Worm (Caenorhabditis elegans) whole organism, L4 larva: ENCODE data around the gene ZK688.11.

ENCODE experiments used
- D1046.2 ChIP-seq: fragments of 200-800 bp; sonication (Bioruptor generic); IDR thresholded peaks from 2 replicates; pipeline ENCODE4 v1.3.6; 2022; ENCODE audit warnings: missing genetic modification characterization, missing compliant biosample characterization
- F10B5.3 ChIP-seq: sonication (generic microtip); optimal IDR thresholded peaks from 2 replicates; lab custom pipeline; 2016; ENCODE audit warnings: mild to moderate bottlenecking, missing genetic modification characterization, missing compliant biosample characterization
- F37D6.2 ChIP-seq: sonication (generic microtip); optimal IDR thresholded peaks from 2 replicates; lab custom pipeline; 2016; ENCODE audit warnings: mild to moderate bottlenecking, missing genetic modification characterization, missing compliant biosample characterization
- T20F7.1 ChIP-seq: fragments of 200-800 bp; sonication (Bioruptor generic); optimal IDR thresholded peaks from 2 replicates; lab custom pipeline; 2018; ENCODE audit warnings: mild to moderate bottlenecking, missing genetic modification characterization, missing compliant biosample characterization
- Y48G9A.11 ChIP-seq: fragments of 200-800 bp; sonication (Bioruptor generic); IDR thresholded peaks from 2 replicates; pipeline ENCODE4 v1.3.6; 2022; ENCODE audit warnings: missing genetic modification reagents, missing genetic modification characterization, missing compliant biosample characterization
- Y5F2A.4 ChIP-seq: fragments of 200-800 bp; sonication (Bioruptor generic); optimal IDR thresholded peaks from 2 replicates; lab custom pipeline; 2018; ENCODE audit warnings: mild to moderate bottlenecking, missing genetic modification characterization, missing compliant biosample characterization
- aha-1 ChIP-seq: fragments of 150-350 bp; peaks from one replicate; lab custom pipeline; 2014; ENCODE audit warnings: missing biosample characterization, missing genetic modification characterization
- aly-2 ChIP-seq: sonication (generic microtip); optimal IDR thresholded peaks from 2 replicates; lab custom pipeline; 2018; ENCODE audit warnings: missing biosample characterization, missing genetic modification characterization
- ama-1 ChIP-seq: fragments of 150-350 bp; optimal IDR thresholded peaks from 2 replicates; lab custom pipeline; 2014; ENCODE audit warnings: inconsistent platforms, mixed read lengths
- attf-4 ChIP-seq: sonication (generic microtip); optimal IDR thresholded peaks from 3 replicates; lab custom pipeline; 2017; ENCODE audit warnings: missing biosample characterization, missing genetic modification characterization
- ceh-20 ChIP-seq: fragments of 200-800 bp; sonication (Bioruptor generic); IDR thresholded peaks from 2 replicates; pipeline ENCODE4 v1.3.6; 2022; ENCODE audit warnings: missing genetic modification reagents, missing genetic modification characterization, missing compliant biosample characterization
- ceh-28 ChIP-seq: fragments of 150-350 bp; optimal IDR thresholded peaks from 2 replicates; lab custom pipeline; 2014; ENCODE audit warnings: missing biosample characterization, missing genetic modification reagents, missing genetic modification characterization
- ceh-32 ChIP-seq: sonication (generic microtip); optimal IDR thresholded peaks from 2 replicates; lab custom pipeline; 2016; ENCODE audit warnings: mild to moderate bottlenecking, missing genetic modification characterization, missing compliant biosample characterization; ENCODE audit not compliant: poor library complexity
- ceh-44 ChIP-seq: fragments of 200-800 bp; sonication (Bioruptor generic); IDR thresholded peaks from 2 replicates; pipeline ENCODE4 v1.3.6; 2022; ENCODE audit warnings: missing genetic modification reagents, missing genetic modification characterization, missing compliant biosample characterization
- ceh-62 ChIP-seq: sonication (generic microtip); optimal IDR thresholded peaks from 2 replicates; lab custom pipeline; 2017; ENCODE audit warnings: missing biosample characterization, missing genetic modification characterization
- cey-2 ChIP-seq: sonication (generic microtip); optimal IDR thresholded peaks from 3 replicates; lab custom pipeline; 2017; ENCODE audit warnings: missing genetic modification characterization, mild to moderate bottlenecking, missing compliant biosample characterization, antibody characterized with exemption, borderline replicate concordance; ENCODE audit not compliant: insufficient read depth
- ctbp-1 ChIP-seq: fragments of 200-800 bp; sonication (Bioruptor generic); IDR thresholded peaks from 2 replicates; pipeline ENCODE4 v1.3.6; 2022; ENCODE audit warnings: missing genetic modification reagents, missing genetic modification characterization, missing compliant biosample characterization
- daf-8 ChIP-seq: fragments of 200-800 bp; sonication (Bioruptor generic); IDR thresholded peaks from 2 replicates; pipeline ENCODE4 v1.3.6; 2022; ENCODE audit warnings: missing genetic modification characterization, missing compliant biosample characterization
- dmd-6 ChIP-seq: fragments of 200-800 bp; sonication (Bioruptor generic); IDR thresholded peaks from 2 replicates; pipeline ENCODE4 v1.3.6; 2022; ENCODE audit warnings: missing genetic modification reagents, missing genetic modification characterization, missing compliant biosample characterization
- dve-1 ChIP-seq: sonication (generic microtip); optimal IDR thresholded peaks from 2 replicates; lab custom pipeline; 2017; ENCODE audit warnings: antibody characterized with exemption, mild to moderate bottlenecking, missing genetic modification characterization, missing compliant biosample characterization; ENCODE audit not compliant: insufficient read depth
- egl-27 ChIP-seq: sonication (generic microtip); optimal IDR thresholded peaks from 3 replicates; lab custom pipeline; 2017; ENCODE audit warnings: missing biosample characterization, missing genetic modification reagents, missing genetic modification characterization
- egl-43 ChIP-seq: fragments of 200-800 bp; sonication (Bioruptor generic); IDR thresholded peaks from 2 replicates; pipeline ENCODE4 v1.3.6; 2022; ENCODE audit warnings: missing genetic modification reagents, missing genetic modification characterization, missing compliant biosample characterization
- fos-1 ChIP-seq: fragments of 150-350 bp; optimal IDR thresholded peaks from 2 replicates; lab custom pipeline; 2014; ENCODE audit warnings: missing biosample characterization, missing genetic modification characterization
- hif-1 ChIP-seq, 2 experiments: sonication (generic microtip); optimal IDR thresholded peaks; 2 replicates each; lab custom pipeline; 2016 to 2017; ENCODE audit warnings: missing compliant biosample characterization in 2 of 2, missing genetic modification characterization in 2 of 2, missing genetic modification reagents in 2 of 2, missing genotype in 2 of 2, mild to moderate bottlenecking in 1 of 2
- hlh-11 ChIP-seq: fragments of 200-800 bp; sonication (Bioruptor generic); optimal IDR thresholded peaks from 2 replicates; lab custom pipeline; 2018; ENCODE audit warnings: mild to moderate bottlenecking, missing genetic modification characterization, missing compliant biosample characterization
- hlh-30 ChIP-seq: sonication (generic microtip); optimal IDR thresholded peaks from 2 replicates; lab custom pipeline; 2017; ENCODE audit warnings: antibody characterized with exemption, mild to moderate bottlenecking, missing genetic modification characterization, missing compliant biosample characterization; ENCODE audit not compliant: insufficient read depth
- hmg-1.1 ChIP-seq: fragments of 200-800 bp; sonication (Bioruptor generic); IDR thresholded peaks from 2 replicates; pipeline ENCODE4 v1.3.6; 2022; ENCODE audit warnings: missing genetic modification reagents, missing genetic modification characterization, missing compliant biosample characterization
- jun-1 ChIP-seq: fragments of 150-350 bp; optimal IDR thresholded peaks from 2 replicates; lab custom pipeline; 2014; ENCODE audit warnings: missing biosample characterization, missing genetic modification reagents, missing genetic modification characterization
- lin-39 ChIP-seq: fragments of 150-350 bp; optimal IDR thresholded peaks from 2 replicates; lab custom pipeline; 2014; ENCODE audit warnings: missing biosample characterization, missing genetic modification reagents, missing genetic modification characterization
- lsy-2 ChIP-seq, 2 experiments: fragments of 150-350 bp in 1 of 2; sonication (generic microtip) in 1 of 2; optimal IDR thresholded peaks; 2 replicates each; lab custom pipeline; 2014 to 2017; ENCODE audit warnings: missing biosample characterization in 2 of 2, missing genetic modification characterization in 2 of 2
- mdl-1 ChIP-seq, 2 experiments: fragments of 150-350 bp in 1 of 2; sonication (generic microtip) in 1 of 2; optimal IDR thresholded peaks; 2 replicates each; lab custom pipeline; 2014 to 2017; ENCODE audit warnings: missing biosample characterization in 2 of 2, missing genetic modification characterization in 2 of 2
- mep-1 ChIP-seq: fragments of 150-350 bp; sonication (generic microtip); optimal IDR thresholded peaks from 3 replicates; lab custom pipeline; 2014; ENCODE audit warnings: missing biosample characterization, missing genetic modification characterization
- mes-2 ChIP-seq: sonication (generic microtip); optimal IDR thresholded peaks from 2 replicates; lab custom pipeline; 2016; ENCODE audit warnings: missing genotype, mild to moderate bottlenecking, missing genetic modification characterization, missing compliant biosample characterization; ENCODE audit not compliant: poor library complexity, severe bottlenecking
- mxl-2 ChIP-seq: fragments of 200-800 bp; sonication (Bioruptor generic); conservative IDR thresholded peaks from 2 replicates; pipeline ENCODE4 v1.3.6; 2022; ENCODE audit warnings: missing genetic modification reagents, missing genetic modification characterization, missing compliant biosample characterization
- nhr-10 ChIP-seq: fragments of 150-350 bp; optimal IDR thresholded peaks from 2 replicates; lab custom pipeline; 2014; ENCODE audit warnings: missing biosample characterization, missing genetic modification characterization
- nhr-111 ChIP-seq: fragments of 200-800 bp; sonication (Bioruptor generic); optimal IDR thresholded peaks from 2 replicates; lab custom pipeline; 2018; ENCODE audit warnings: mild to moderate bottlenecking, missing genetic modification characterization, missing compliant biosample characterization
- nhr-28 ChIP-seq: fragments of 150-350 bp; optimal IDR thresholded peaks from 2 replicates; lab custom pipeline; 2014; ENCODE audit warnings: missing biosample characterization, missing genetic modification characterization
- nhr-41 ChIP-seq: fragments of 200-800 bp; sonication (Bioruptor generic); IDR thresholded peaks from 2 replicates; pipeline ENCODE4 v1.3.6; 2022; ENCODE audit warnings: missing genetic modification reagents, missing genetic modification characterization, missing compliant biosample characterization
- nhr-42 ChIP-seq: fragments of 200-800 bp; sonication (Bioruptor generic); IDR thresholded peaks from 2 replicates; pipeline ENCODE4 v1.3.6; 2022; ENCODE audit warnings: missing genetic modification characterization, missing compliant biosample characterization
- nhr-48 ChIP-seq: sonication (generic microtip); optimal IDR thresholded peaks from 2 replicates; lab custom pipeline; 2016; ENCODE audit warnings: mild to moderate bottlenecking, missing genetic modification characterization, missing compliant biosample characterization
- nhr-6 ChIP-seq: fragments of 150-350 bp; optimal IDR thresholded peaks from 2 replicates; lab custom pipeline; 2014; ENCODE audit warnings: missing biosample characterization, missing genetic modification characterization
- nhr-76 ChIP-seq: fragments of 150-350 bp; optimal IDR thresholded peaks from 2 replicates; lab custom pipeline; 2014; ENCODE audit warnings: missing biosample characterization, missing genetic modification characterization
- nhr-77 ChIP-seq: fragments of 150-350 bp; optimal IDR thresholded peaks from 2 replicates; lab custom pipeline; 2014; ENCODE audit warnings: missing biosample characterization, missing genetic modification characterization
- pha-4 ChIP-seq, 2 experiments: fragments of 150-350 bp in 1 of 2; fragments of 200-800 bp in 1 of 2; sonication (Bioruptor generic) in 1 of 2; IDR thresholded peaks in 1 of 2; optimal IDR thresholded peaks in 1 of 2; 2 replicates each; pipeline versions ENCODE4 v1.3.6 to Lab custom; 2014 to 2022; ENCODE audit warnings: missing genetic modification characterization in 2 of 2, missing genetic modification reagents in 2 of 2, missing biosample characterization in 1 of 2, missing compliant biosample characterization in 1 of 2
- php-3 ChIP-seq: fragments of 200-800 bp; sonication (Bioruptor generic); IDR thresholded peaks from 2 replicates; pipeline ENCODE4 v1.3.6; 2022; ENCODE audit warnings: missing genetic modification reagents, missing genetic modification characterization, missing compliant biosample characterization
- pqm-1 ChIP-seq: sonication (generic microtip); optimal IDR thresholded peaks from 2 replicates; lab custom pipeline; 2017; ENCODE audit warnings: missing biosample characterization, missing genetic modification characterization
- sdz-12 ChIP-seq: fragments of 200-800 bp; sonication (Bioruptor generic); optimal IDR thresholded peaks from 2 replicates; lab custom pipeline; 2018; ENCODE audit warnings: mild to moderate bottlenecking, missing genetic modification characterization, missing compliant biosample characterization
- snpc-4 ChIP-seq: fragments of 150-350 bp; optimal IDR thresholded peaks from 2 replicates; lab custom pipeline; 2014; ENCODE audit warnings: missing biosample characterization, missing genetic modification characterization
- spr-1 ChIP-seq: sonication (generic microtip); optimal IDR thresholded peaks from 2 replicates; lab custom pipeline; 2016; ENCODE audit warnings: mild to moderate bottlenecking, missing genetic modification characterization, missing compliant biosample characterization
- spr-3 ChIP-seq: fragments of 200-800 bp; sonication (Bioruptor generic); optimal IDR thresholded peaks from 2 replicates; lab custom pipeline; 2018; ENCODE audit warnings: mild to moderate bottlenecking, missing genetic modification characterization, missing compliant biosample characterization
- unc-62 ChIP-seq, 3 experiments: fragments of 150-350 bp in 1 of 3; sonication (generic microtip); optimal IDR thresholded peaks in 2 of 3; peaks in 1 of 3; 1 replicate in 1 of 3; 2 replicates in 2 of 3; lab custom pipeline; 2014 to 2017; ENCODE audit warnings: missing biosample characterization in 3 of 3, missing genetic modification characterization in 3 of 3, missing genetic modification reagents in 3 of 3, missing genotype in 1 of 3

Gene ZK688.11

DNA sequence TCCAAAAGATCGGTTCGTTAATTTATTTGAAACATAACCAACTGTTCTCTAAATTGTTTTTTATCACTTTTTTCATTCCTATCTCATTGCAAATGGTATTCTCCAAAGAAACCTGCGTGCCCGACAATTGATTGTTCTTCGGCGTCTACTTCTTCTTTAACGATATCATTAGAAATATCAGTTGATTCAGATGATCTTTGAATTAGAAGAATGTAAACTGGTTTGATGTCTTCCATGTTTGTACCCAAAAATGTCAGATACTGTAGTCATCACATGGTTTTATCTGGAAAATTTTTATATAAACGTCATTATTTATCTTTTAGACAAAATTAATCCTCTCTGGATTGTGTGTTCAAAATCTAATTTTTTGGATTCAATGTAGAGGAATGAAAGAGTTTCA, 13.0 kb upstream of the ZK688.11 start:
- TF ChIP-seq nhr-10 (tag; lab: Kevin White, UChicago) (no peak), snpc-4 (no peak), nhr-77 (tag; lab: Kevin White, UChicago) (no peak), lin-39 (tag; lab: Kevin White, UChicago) (no peak), spr-3 (no peak), egl-43 (GFP tag; lab: Robert Waterston, UW) (no peak), nhr-111 (no peak), ceh-28 (tag; lab: Kevin White, UChicago) (no peak), ceh-62 (tag; lab: Kevin White, UChicago) (no peak), dmd-6 (GFP tag; lab: Robert Waterston, UW) (peak; percentile 37; the same call in 1 of the 2 replicates), mxl-2 (GFP tag; lab: Robert Waterston, UW) (no peak), attf-4 (tag; lab: Kevin White, UChicago) (no peak), hlh-30 (tag; lab: Kevin White, UChicago) (peak; percentile 33), jun-1 (tag; lab: Kevin White, UChicago) (no peak), F37D6.2 (tag; lab: Kevin White, UChicago) (no peak), mep-1 (tag; lab: Kevin White, UChicago) (peak; percentile 26), mes-2 (tag; lab: Kevin White, UChicago) (no peak), F10B5.3 (tag; lab: Kevin White, UChicago) (no peak), nhr-6 (no peak), hmg-1.1 (GFP tag; lab: Robert Waterston, UW) (no peak), pqm-1 (tag; lab: Kevin White, UChicago) (no peak), cey-2 (tag; lab: Kevin White, UChicago) (peak; percentile 5), Y48G9A.11 (GFP tag; lab: Robert Waterston, UW) (no peak), nhr-28 (tag; lab: Kevin White, UChicago) (peak; percentile 81), dve-1 (tag; lab: Kevin White, UChicago) (peak; percentile 44), unc-62 (GFP tag; optimal IDR thresholded peaks at IDR 0.05 in 1 of 2; lab: Kevin White, UChicago) (no peak), unc-62 (tag; optimal IDR thresholded peaks at IDR 0.05; lab: Kevin White, UChicago) (no peak), pha-4 (GFP tag; IDR thresholded peaks at IDR 0.05; lab: Robert Waterston, UW) (no peak), pha-4 (tag; optimal IDR thresholded peaks at IDR 0.05; lab: Kevin White, UChicago) (no peak), hif-1 (tag; optimal IDR thresholded peaks at IDR 0.05; lab: Kevin White, UChicago) (no peak), fos-1 (tag; lab: Kevin White, UChicago) (no peak), D1046.2 (no peak), ama-1 (lab: Kevin White, UChicago) (no peak), nhr-76 (no peak), spr-1 (tag; lab: Kevin White, UChicago) (no peak), aha-1 (tag; lab: Kevin White, UChicago) (no peak), hlh-11 (tag; lab: Kevin White, UChicago) (peak; percentile 27), mdl-1 (tag; optimal IDR thresholded peaks at IDR 0.05; lab: Kevin White, UChicago) (peak in 1 of 2 experiments; percentile 52), nhr-48 (peak; percentile 36), sdz-12 (GFP tag; lab: Kevin White, UChicago) (no peak), egl-27 (tag; lab: Kevin White, UChicago) (no peak), nhr-42 (GFP tag; lab: Robert Waterston, UW) (no peak), Y5F2A.4 (GFP tag; lab: Kevin White, UChicago) (no peak), ceh-44 (GFP tag; lab: Robert Waterston, UW) (no peak), ceh-32 (tag; lab: Kevin White, UChicago) (no peak), daf-8 (GFP tag; lab: Robert Waterston, UW) (no peak), ctbp-1 (GFP tag; lab: Robert Waterston, UW) (no peak), lsy-2 (tag; optimal IDR thresholded peaks at IDR 0.05; lab: Kevin White, UChicago) (peak in 1 of 2 experiments; percentile 59), nhr-41 (GFP tag; lab: Robert Waterston, UW) (no peak), ceh-20 (GFP tag; lab: Robert Waterston, UW) (no peak), T20F7.1 (GFP tag; lab: Kevin White, UChicago) (peak; percentile 34), aly-2 (tag; lab: Kevin White, UChicago) (no peak), php-3 (GFP tag; lab: Robert Waterston, UW) (no peak)
